Worm (Caenorhabditis elegans): ENCODE measurements around the gene drn-1.

ce11 chrII:5227768-5228167 lies 43.9 kb downstream of the drn-1 start:
- TF ChIP-seq dao-5 (tag; optimal IDR thresholded peaks at IDR 0.05) (no peak), him-1 (tag; optimal IDR thresholded peaks at IDR 0.05) (no peak), W03F9.2 (tag; optimal IDR thresholded peaks at IDR 0.05) (no peak)
